Fruit fly (Drosophila melanogaster) whole organism, adult: ENCODE results near the gene Ddr.

ENCODE experiments used
- CG11617 ChIP-seq: fragments of 200-800 bp; sonication (Bioruptor generic); optimal IDR thresholded peaks from 2 replicates; lab custom pipeline; 2017; ENCODE audit warnings: mild to moderate bottlenecking, missing biosample characterization, missing genetic modification reagents, missing genetic modification characterization
- CG12768 ChIP-seq: fragments of 200-800 bp; sonication (Bioruptor generic); optimal IDR thresholded peaks from 2 replicates; lab custom pipeline; 2017; ENCODE audit warnings: missing biosample characterization, missing genetic modification characterization, mild to moderate bottlenecking, moderate library complexity, missing genetic modification reagents
- CG14711 ChIP-seq: fragments of 200-800 bp; sonication (Bioruptor generic); optimal IDR thresholded peaks from 2 replicates; lab custom pipeline; 2018; ENCODE audit warnings: missing biosample characterization, mild to moderate bottlenecking, missing genetic modification characterization, moderate library complexity
- CG1620 ChIP-seq: fragments of 200-800 bp; sonication (Bioruptor generic); optimal IDR thresholded peaks from 2 replicates; lab custom pipeline; 2016; ENCODE audit warnings: missing biosample characterization, missing genetic modification characterization
- CG33017 ChIP-seq: fragments of 200-800 bp; sonication (Bioruptor generic); optimal IDR thresholded peaks from 2 replicates; lab custom pipeline; 2018; ENCODE audit warnings: missing biosample characterization, mild to moderate bottlenecking, missing genetic modification characterization, moderate library complexity
- CG5204 ChIP-seq: fragments of 200-800 bp; sonication (Bioruptor generic); optimal IDR thresholded peaks from 2 replicates; lab custom pipeline; 2016; ENCODE audit warnings: missing biosample characterization, missing genetic modification characterization
- CG7045 ChIP-seq: fragments of 200-800 bp; sonication (Bioruptor generic); optimal IDR thresholded peaks from 2 replicates; lab custom pipeline; 2017; ENCODE audit warnings: missing biosample characterization, mild to moderate bottlenecking, missing genetic modification characterization
- CG7101 ChIP-seq: fragments of 200-800 bp; sonication (Bioruptor generic); optimal IDR thresholded peaks from 2 replicates; lab custom pipeline; 2018; ENCODE audit warnings: missing biosample characterization, mild to moderate bottlenecking, missing genetic modification characterization, moderate library complexity
- Clk ChIP-seq: fragments of 200-800 bp; sonication (Bioruptor generic); optimal IDR thresholded peaks from 2 replicates; lab custom pipeline; 2017; ENCODE audit warnings: missing biosample characterization, missing genetic modification characterization
- Crg-1 ChIP-seq: fragments of 200-800 bp; sonication (Bioruptor generic); optimal IDR thresholded peaks from 2 replicates; lab custom pipeline; 2016; ENCODE audit warnings: missing biosample characterization, missing genetic modification characterization
- Hr96 ChIP-seq: fragments of 200-800 bp; sonication (Bioruptor generic); optimal IDR thresholded peaks from 2 replicates; lab custom pipeline; 2016; ENCODE audit warnings: missing biosample characterization, missing genetic modification characterization
- Mnt ChIP-seq: fragments of 200-800 bp; sonication (Bioruptor generic); optimal IDR thresholded peaks from 2 replicates; lab custom pipeline; 2016; ENCODE audit warnings: missing biosample characterization, mild to moderate bottlenecking, missing genetic modification characterization
- bab1 ChIP-seq: fragments of 200-800 bp; sonication (Bioruptor generic); optimal IDR thresholded peaks from 3 replicates; lab custom pipeline; 2019; ENCODE audit warnings: missing biosample characterization, mild to moderate bottlenecking, missing genetic modification characterization, moderate library complexity
- cic ChIP-seq: fragments of 200-800 bp; sonication (Bioruptor generic); optimal IDR thresholded peaks from 2 replicates; lab custom pipeline; 2017; ENCODE audit warnings: missing biosample characterization, mild to moderate bottlenecking, missing genetic modification characterization, moderate library complexity
- cnc ChIP-seq, 2 experiments: fragments of >200 bp; optimal IDR thresholded peaks; 2 replicates each; lab custom pipeline; 2017
- kay ChIP-seq: fragments of 200-800 bp; sonication (Bioruptor generic); peaks from one replicate; lab custom pipeline; 2016; ENCODE audit warnings: missing biosample characterization, missing genetic modification characterization, borderline replicate concordance
- ovo ChIP-seq: fragments of 200-800 bp; sonication (Bioruptor generic); optimal IDR thresholded peaks from 2 replicates; lab custom pipeline; 2016; ENCODE audit warnings: missing biosample characterization, missing genetic modification characterization
- pad ChIP-seq: fragments of 200-800 bp; sonication (Bioruptor generic); optimal IDR thresholded peaks from 3 replicates; lab custom pipeline; 2017; ENCODE audit warnings: missing biosample characterization, missing genetic modification characterization, mild to moderate bottlenecking, moderate library complexity, missing genetic modification reagents
- tj ChIP-seq: fragments of 200-800 bp; sonication (Bioruptor generic); optimal IDR thresholded peaks from 3 replicates; lab custom pipeline; 2017; ENCODE audit warnings: missing biosample characterization, mild to moderate bottlenecking, missing genetic modification characterization, moderate library complexity
- toe ChIP-seq: fragments of 200-800 bp; sonication (Bioruptor generic); optimal IDR thresholded peaks from 2 replicates; lab custom pipeline; 2016; ENCODE audit warnings: missing biosample characterization, missing genetic modification characterization

Gene Ddr

DNA sequence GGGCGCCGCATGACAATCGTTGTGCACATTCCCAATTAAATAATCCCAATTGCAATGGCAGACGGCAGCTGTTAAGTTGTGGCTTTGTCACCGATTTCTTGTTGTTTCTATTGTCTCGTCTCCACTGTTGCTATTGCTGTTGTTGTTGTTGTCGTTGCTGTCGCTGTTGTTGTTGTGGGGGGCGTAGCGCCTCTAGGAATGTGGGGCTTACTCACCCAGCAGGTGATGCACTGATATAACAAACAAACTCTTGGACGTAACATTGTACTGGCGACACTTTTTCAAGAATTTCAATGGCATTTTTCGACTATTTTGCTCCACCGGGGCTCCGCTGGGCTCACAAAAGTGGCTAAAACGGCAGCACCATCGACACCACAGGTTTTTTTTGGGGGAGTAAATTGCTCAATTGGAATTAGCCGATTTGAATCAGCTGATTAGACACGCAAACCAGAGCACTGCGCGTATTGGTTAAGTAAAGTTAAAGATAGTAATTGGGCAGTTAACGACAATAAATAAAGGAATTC lies 85.0 kb downstream of the Ddr start:
- TF ChIP-seq CG1620 (GFP tag; lab: Kevin White, UChicago) (no peak), CG7101 (tag; lab: Kevin White, UChicago) (no peak), Crg-1 (GFP tag; lab: Kevin White, UChicago) (no peak), Hr96 (GFP tag; lab: Kevin White, UChicago) (no peak)

DNA sequence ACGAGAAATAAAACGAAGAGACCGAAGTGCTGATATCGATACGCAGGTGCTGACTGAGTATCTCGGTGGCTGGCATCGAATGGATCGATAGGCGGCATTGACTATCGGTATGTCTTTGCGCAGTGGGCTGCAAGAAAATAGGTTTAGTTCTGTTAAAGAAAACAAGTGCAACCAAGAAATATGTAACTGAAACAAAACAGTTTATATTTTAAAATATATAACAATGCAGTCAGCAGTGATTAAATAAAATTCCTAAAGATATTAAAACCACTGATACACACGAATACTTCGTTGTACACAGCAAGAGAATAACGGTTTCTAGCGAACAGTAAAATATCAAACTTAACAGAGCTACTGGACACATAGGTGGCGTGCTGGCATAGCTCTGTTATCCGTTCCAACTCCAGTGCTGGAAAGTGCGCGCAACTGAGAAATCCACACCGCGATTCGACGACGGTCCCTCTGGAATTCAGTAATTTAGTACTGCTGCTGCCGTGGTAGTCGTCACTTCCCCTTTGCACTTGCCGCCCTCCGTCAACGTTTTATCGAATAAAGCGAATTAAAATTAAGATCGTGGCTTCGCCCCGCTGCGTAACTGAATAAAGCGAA lies 85.5 kb downstream of the Ddr start, which contains the start of the genes Pez and Cpr:
Gene Pez (minus strand): TSS at position 305 of the 609 bp plus-strand sequence.
Gene Cpr (plus strand): TSS at position 470 of the 609 bp plus-strand sequence.
- TF ChIP-seq kay (GFP tag; lab: Kevin White, UChicago) (no peak), CG7045 (GFP tag; lab: Kevin White, UChicago) (no peak), tj (GFP tag; lab: Kevin White, UChicago) (no peak), pad (GFP tag; lab: Kevin White, UChicago) (peak; percentile 69), Crg-1 (GFP tag; lab: Kevin White, UChicago) (peak; percentile 30), bab1 (GFP tag; lab: Kevin White, UChicago) (no peak), Mnt (peak; percentile 33), Hr96 (GFP tag; lab: Kevin White, UChicago) (peak; percentile 34), CG11617 (GFP tag; lab: Kevin White, UChicago) (no peak), ovo (GFP tag; lab: Kevin White, UChicago) (peak; percentile 80), CG5204 (GFP tag; lab: Kevin White, UChicago) (peak; percentile 52), cic (peak; percentile 2), Clk (no peak), CG33017 (tag; lab: Kevin White, UChicago) (no peak), CG12768 (GFP tag; lab: Kevin White, UChicago) (no peak), CG14711 (tag; lab: Kevin White, UChicago) (peak; percentile 35), toe (GFP tag; lab: Kevin White, UChicago) (peak; percentile 43), CG1620 (GFP tag; lab: Kevin White, UChicago) (peak; percentile 68), cnc (optimal IDR thresholded peaks at IDR 0.05; lab: Kevin White, UChicago) (no peak), CG7101 (tag; lab: Kevin White, UChicago) (peak; percentile 58)

- TF ChIP-seq toe (GFP tag; lab: Kevin White, UChicago) (peak; percentile 29), cic (peak; percentile 10), CG7045 (GFP tag; lab: Kevin White, UChicago) (peak; percentile 27), CG12768 (GFP tag; lab: Kevin White, UChicago) (peak; percentile 84), CG5204 (GFP tag; lab: Kevin White, UChicago) (peak; percentile 65), ovo (GFP tag; lab: Kevin White, UChicago) (peak; percentile 28), tj (GFP tag; lab: Kevin White, UChicago) (peak; percentile 72), bab1 (GFP tag; lab: Kevin White, UChicago) (no peak), CG11617 (GFP tag; lab: Kevin White, UChicago) (peak; percentile 28), CG1620 (GFP tag; lab: Kevin White, UChicago) (peak; percentile 25), pad (GFP tag; lab: Kevin White, UChicago) (no peak), Mnt (peak; percentile 35), CG7101 (tag; lab: Kevin White, UChicago) (peak; percentile 67), CG33017 (tag; lab: Kevin White, UChicago) (peak; percentile 66), Clk (no peak), Hr96 (GFP tag; lab: Kevin White, UChicago) (peak; percentile 32), cnc (optimal IDR thresholded peaks at IDR 0.05; lab: Kevin White, UChicago) (no peak), Crg-1 (GFP tag; lab: Kevin White, UChicago) (no peak), kay (GFP tag; lab: Kevin White, UChicago) (no peak), CG14711 (tag; lab: Kevin White, UChicago) (peak; percentile 34)
Measured at dm6 chr2L:6339010-6339897, 86.3 kb downstream of the Ddr start.

dm6 chr2L:6340222-6340725 lies 87.4 kb downstream of the Ddr start:
- TF ChIP-seq ovo (GFP tag; lab: Kevin White, UChicago) (no peak), CG33017 (tag; lab: Kevin White, UChicago) (no peak), cnc (optimal IDR thresholded peaks at IDR 0.05; lab: Kevin White, UChicago) (peak; percentile 57 to 99), CG12768 (GFP tag; lab: Kevin White, UChicago) (no peak), bab1 (GFP tag; lab: Kevin White, UChicago) (no peak), kay (GFP tag; lab: Kevin White, UChicago) (peak; percentile 95), CG7045 (GFP tag; lab: Kevin White, UChicago) (no peak)

dm6 chr2L:6341246-6341645 lies 88.3 kb downstream of the Ddr start:
- TF ChIP-seq kay (GFP tag; lab: Kevin White, UChicago), result peak; percentile 91
- TF ChIP-seq CG12768 (GFP tag; lab: Kevin White, UChicago), result no peak
